Worm (Caenorhabditis elegans) whole organism, late embryonic: ENCODE measurements around the gene henn-1.
A peak's percentile ranks its signal among the peaks of the same experiment; 100 is the strongest.

Experiments used
- ceh-48 ChIP-seq: sonication (generic microtip); optimal IDR thresholded peaks from 2 replicates; lab custom pipeline; 2016; ENCODE audit warnings: missing genetic modification characterization, inconsistent platforms, missing compliant biosample characterization
- elt-2 ChIP-seq: sonication (generic microtip); optimal IDR thresholded peaks from 2 replicates; lab custom pipeline; 2016; ENCODE audit warnings: missing genetic modification reagents, missing genetic modification characterization, missing compliant biosample characterization
- npax-4 ChIP-seq: sonication (generic microtip); optimal IDR thresholded peaks from 2 replicates; lab custom pipeline; 2016; ENCODE audit warnings: missing genetic modification characterization, missing compliant biosample characterization
- pax-1 ChIP-seq: fragments of 150-350 bp; optimal IDR thresholded peaks from 2 replicates; lab custom pipeline; 2014; ENCODE audit warnings: missing biosample characterization, missing genetic modification characterization
- tbx-2 ChIP-seq: sonication (generic microtip); optimal IDR thresholded peaks from 2 replicates; lab custom pipeline; 2016; ENCODE audit warnings: missing genetic modification characterization, missing compliant biosample characterization

DNA sequence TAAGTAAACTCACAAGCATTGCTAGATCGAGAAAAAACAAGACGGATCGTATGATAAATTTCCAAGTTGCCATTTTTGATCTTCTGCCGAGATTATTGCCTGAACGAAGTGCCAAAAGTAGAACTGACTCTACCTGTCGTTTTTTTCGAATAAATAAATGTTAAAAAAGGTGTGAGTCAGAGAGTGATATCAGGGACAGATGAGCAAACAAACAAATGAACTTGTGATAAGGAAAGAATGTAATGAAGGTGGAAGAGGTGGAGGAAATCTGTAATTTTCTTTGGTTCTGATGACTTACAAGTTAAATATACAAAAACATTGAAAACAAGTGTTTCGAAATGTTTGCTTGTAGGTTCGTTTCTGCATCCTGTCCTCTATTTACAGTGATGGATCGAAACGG lies 6.9 kb downstream of the henn-1 start, which contains the start of gene tsp-1:
- TF ChIP-seq pax-1 (no peak), elt-2 (tag; lab: Kevin White, UChicago) (peak; percentile 24), tbx-2 (tag; lab: Kevin White, UChicago) (no peak), ceh-48 (tag; lab: Kevin White, UChicago) (no peak), npax-4 (tag; lab: Kevin White, UChicago) (no peak)
